Worm (Caenorhabditis elegans) whole organism, L3 larva: ENCODE results near the gene F54C9.14.
A peak's percentile ranks its signal among the peaks of the same experiment; 100 is the strongest.

Source experiments
- ZK546.5 ChIP-seq: sonication (generic microtip); optimal IDR thresholded peaks from 2 replicates; lab custom pipeline; 2017; ENCODE audit warnings: missing biosample characterization, missing genetic modification characterization
- aly-2 ChIP-seq: fragments of 150-350 bp; optimal IDR thresholded peaks from 2 replicates; lab custom pipeline; 2014; ENCODE audit warnings: missing biosample characterization, missing genetic modification characterization
- ceh-16 ChIP-seq: sonication (generic microtip); optimal IDR thresholded peaks from 2 replicates; lab custom pipeline; 2017; ENCODE audit warnings: missing biosample characterization, missing genetic modification characterization
- ceh-28 ChIP-seq: fragments of 150-350 bp; optimal IDR thresholded peaks from 2 replicates; lab custom pipeline; 2014; ENCODE audit warnings: missing biosample characterization, missing genetic modification reagents, missing genetic modification characterization
- ceh-82 ChIP-seq: fragments of 150-350 bp; optimal IDR thresholded peaks from 2 replicates; lab custom pipeline; 2014; ENCODE audit warnings: missing biosample characterization, missing genetic modification characterization
- ceh-9 ChIP-seq: sonication (generic microtip); optimal IDR thresholded peaks from 2 replicates; lab custom pipeline; 2018; ENCODE audit warnings: missing biosample characterization, missing genetic modification characterization
- daf-12 ChIP-seq: fragments of 150-350 bp; optimal IDR thresholded peaks from 2 replicates; lab custom pipeline; 2014; ENCODE audit warnings: missing biosample characterization, missing genetic modification reagents, missing genetic modification characterization
- egl-27 ChIP-seq: sonication (generic microtip); optimal IDR thresholded peaks from 4 replicates; lab custom pipeline; 2017; ENCODE audit warnings: missing biosample characterization, missing genetic modification reagents, missing genetic modification characterization
- egl-5 ChIP-seq: fragments of 150-350 bp; optimal IDR thresholded peaks from 2 replicates; lab custom pipeline; 2017; ENCODE audit warnings: missing biosample characterization, missing genetic modification reagents, missing genetic modification characterization, inconsistent platforms
- elt-1 ChIP-seq: fragments of 150-350 bp; optimal IDR thresholded peaks from 2 replicates; lab custom pipeline; 2014; ENCODE audit warnings: missing biosample characterization, missing genetic modification characterization
- elt-2 ChIP-seq: sonication (generic microtip); optimal IDR thresholded peaks from 2 replicates; lab custom pipeline; 2016; ENCODE audit warnings: missing genetic modification reagents, mild to moderate bottlenecking, missing genetic modification characterization, missing compliant biosample characterization
- eor-1 ChIP-seq, 2 experiments: fragments of 150-350 bp; optimal IDR thresholded peaks; 2 replicates each; lab custom pipeline; 2014 to 2018; ENCODE audit warnings: missing biosample characterization in 2 of 2, missing genetic modification characterization in 2 of 2
- fkh-10 ChIP-seq: sonication (generic microtip); optimal IDR thresholded peaks from 2 replicates; lab custom pipeline; 2017; ENCODE audit warnings: missing biosample characterization, missing genetic modification reagents, missing genetic modification characterization
- jun-1 ChIP-seq: fragments of 150-350 bp; optimal IDR thresholded peaks from 2 replicates; lab custom pipeline; 2014; ENCODE audit warnings: missing biosample characterization, missing genetic modification reagents, missing genetic modification characterization
- lin-15B ChIP-seq: fragments of 150-350 bp; optimal IDR thresholded peaks from 2 replicates; lab custom pipeline; 2014; ENCODE audit warnings: missing biosample characterization, missing genetic modification characterization
- lin-39 ChIP-seq: fragments of 150-350 bp; optimal IDR thresholded peaks from 2 replicates; lab custom pipeline; 2018; ENCODE audit warnings: missing biosample characterization, missing genetic modification reagents, missing genetic modification characterization
- lsy-12 ChIP-seq: sonication (generic microtip); optimal IDR thresholded peaks from 2 replicates; lab custom pipeline; 2016; ENCODE audit warnings: mild to moderate bottlenecking, missing genetic modification characterization, missing compliant biosample characterization
- nfya-1 ChIP-seq: sonication (generic microtip); optimal IDR thresholded peaks from 2 replicates; lab custom pipeline; 2017; ENCODE audit warnings: missing genetic modification characterization, mild to moderate bottlenecking, missing compliant biosample characterization, antibody characterized with exemption, moderate library complexity; ENCODE audit not compliant: insufficient read depth
- nhr-11 ChIP-seq: fragments of 150-350 bp; optimal IDR thresholded peaks from 2 replicates; lab custom pipeline; 2014; ENCODE audit warnings: missing biosample characterization, missing genetic modification characterization
- nhr-12 ChIP-seq: fragments of 150-350 bp; optimal IDR thresholded peaks from 2 replicates; lab custom pipeline; 2014; ENCODE audit warnings: missing biosample characterization, missing genetic modification characterization
- nhr-23 ChIP-seq: fragments of 150-350 bp; optimal IDR thresholded peaks from 2 replicates; lab custom pipeline; 2014; ENCODE audit warnings: missing biosample characterization, missing genetic modification reagents, missing genetic modification characterization
- nhr-237 ChIP-seq: fragments of 150-350 bp; optimal IDR thresholded peaks from 2 replicates; lab custom pipeline; 2014; ENCODE audit warnings: missing biosample characterization, missing genetic modification characterization
- nhr-25 ChIP-seq: sonication (generic microtip); optimal IDR thresholded peaks from 2 replicates; lab custom pipeline; 2017; ENCODE audit warnings: missing biosample characterization, missing genetic modification characterization
- nhr-28 ChIP-seq: fragments of 150-350 bp; optimal IDR thresholded peaks from 2 replicates; lab custom pipeline; 2014; ENCODE audit warnings: missing biosample characterization, missing genetic modification characterization
- nhr-43 ChIP-seq: sonication (generic microtip); optimal IDR thresholded peaks from 2 replicates; lab custom pipeline; 2016; ENCODE audit warnings: mild to moderate bottlenecking, missing genetic modification characterization, missing compliant biosample characterization; ENCODE audit not compliant: poor library complexity, severe bottlenecking
- nhr-67 ChIP-seq: fragments of 150-350 bp; optimal IDR thresholded peaks from 2 replicates; lab custom pipeline; 2014; ENCODE audit warnings: missing biosample characterization, missing genetic modification characterization
- nhr-77 ChIP-seq: fragments of 150-350 bp; optimal IDR thresholded peaks from 2 replicates; lab custom pipeline; 2014; ENCODE audit warnings: missing biosample characterization, missing genetic modification characterization
- pha-4 ChIP-seq: fragments of 150-350 bp; optimal IDR thresholded peaks from 2 replicates; lab custom pipeline; 2014; ENCODE audit warnings: missing biosample characterization, missing genetic modification reagents, missing genetic modification characterization
- pqm-1 ChIP-seq: fragments of 150-350 bp; optimal IDR thresholded peaks from 2 replicates; lab custom pipeline; 2017; ENCODE audit warnings: missing biosample characterization, missing genetic modification characterization, inconsistent platforms
- sea-2 ChIP-seq: fragments of 150-350 bp; sonication (generic microtip); optimal IDR thresholded peaks from 4 replicates; lab custom pipeline; 2014; ENCODE audit warnings: missing biosample characterization, missing genetic modification reagents, missing genetic modification characterization
- skn-1 ChIP-seq: fragments of 150-350 bp; optimal IDR thresholded peaks from 2 replicates; lab custom pipeline; 2014; ENCODE audit warnings: missing biosample characterization, missing genetic modification characterization
- snpc-4 ChIP-seq: fragments of 150-350 bp; optimal IDR thresholded peaks from 2 replicates; lab custom pipeline; 2014; ENCODE audit warnings: missing biosample characterization, missing genetic modification characterization
- tbx-2 ChIP-seq: sonication (generic microtip); optimal IDR thresholded peaks from 2 replicates; lab custom pipeline; 2016; ENCODE audit warnings: mild to moderate bottlenecking, missing genetic modification characterization, missing compliant biosample characterization
- unc-39 ChIP-seq: sonication (generic microtip); optimal IDR thresholded peaks from 4 replicates; lab custom pipeline; 2017; ENCODE audit warnings: missing biosample characterization, missing genetic modification characterization
- unc-62 ChIP-seq: fragments of 150-350 bp; sonication (generic microtip); optimal IDR thresholded peaks from 4 replicates; lab custom pipeline; 2014; ENCODE audit warnings: missing biosample characterization, missing genetic modification reagents, missing genetic modification characterization

F54C9.14 gene

ce11 chrII:8546975-8547374 is 15.1 kb upstream of the F54C9.14 start:
- TF ChIP-seq lsy-12 (peak; percentile 22), unc-62 (no peak), skn-1 (tag; lab: Kevin White, UChicago) (peak; percentile 36), jun-1 (peak; percentile 17), nfya-1 (tag; lab: Kevin White, UChicago) (peak; percentile 52), elt-2 (peak; percentile 36), lin-39 (tag; lab: Kevin White, UChicago) (peak; percentile 54), lin-15B (tag; lab: Kevin White, UChicago) (no peak), nhr-43 (tag; lab: Kevin White, UChicago) (peak; percentile 70), tbx-2 (tag; lab: Kevin White, UChicago) (peak; percentile 42), egl-27 (peak; percentile 22), snpc-4 (tag; lab: Kevin White, UChicago) (peak; percentile 11), eor-1 (tag; optimal IDR thresholded peaks at IDR 0.05; lab: Kevin White, UChicago) (no peak), nhr-25 (tag; lab: Kevin White, UChicago) (peak; percentile 40), pqm-1 (tag; lab: Kevin White, UChicago) (no peak), egl-5 (tag; lab: Kevin White, UChicago) (no peak), nhr-12 (tag; lab: Kevin White, UChicago) (no peak), pha-4 (tag; lab: Kevin White, UChicago) (peak; percentile 77), nhr-28 (tag; lab: Kevin White, UChicago) (no peak)

ce11 chrII:8551100-8551499 is 11.0 kb upstream of the F54C9.14 start:
- TF ChIP-seq fkh-10 (GFP tag; lab: Kevin White, UChicago) (peak; percentile 47), nhr-28 (tag; lab: Kevin White, UChicago) (no peak)

ce11 chrII:8554568-8554967 is 7.5 kb upstream of the F54C9.14 start:
- no peak for TF ChIP-seq ceh-9 (tag; lab: Kevin White, UChicago)
- no peak for TF ChIP-seq nhr-77 (tag; lab: Kevin White, UChicago)
- no peak for TF ChIP-seq elt-1 (tag; lab: Kevin White, UChicago)

ce11 chrII:8556166-8556565 is 5.9 kb upstream of the F54C9.14 start, which contains the start of gene glb-27:
Gene glb-27, minus strand, starts transcription at chrII:8556266.
- TF ChIP-seq ceh-9 (tag; lab: Kevin White, UChicago) (no peak), tbx-2 (tag; lab: Kevin White, UChicago) (no peak), ceh-16 (no peak), nhr-237 (no peak), fkh-10 (GFP tag; lab: Kevin White, UChicago) (no peak), snpc-4 (tag; lab: Kevin White, UChicago) (no peak), unc-39 (tag; lab: Kevin White, UChicago) (no peak), nhr-23 (tag; lab: Kevin White, UChicago) (no peak), elt-2 (no peak), ZK546.5 (no peak), nhr-43 (tag; lab: Kevin White, UChicago) (no peak), lin-39 (tag; lab: Kevin White, UChicago) (no peak), elt-1 (tag; lab: Kevin White, UChicago) (no peak), ceh-82 (tag; lab: Kevin White, UChicago) (no peak), nhr-25 (tag; lab: Kevin White, UChicago) (no peak), nhr-67 (tag; lab: Kevin White, UChicago) (no peak)
- TF ChIP-seq, all 47 proteins: peak for 0

ce11 chrII:8559188-8559587 is 2.9 kb upstream of the F54C9.14 start:
- TF ChIP-seq ceh-9 (tag; lab: Kevin White, UChicago) (no peak), egl-5 (tag; lab: Kevin White, UChicago) (no peak), ceh-16 (no peak), nhr-237 (no peak), nhr-28 (tag; lab: Kevin White, UChicago) (no peak), fkh-10 (GFP tag; lab: Kevin White, UChicago) (peak; percentile 98), unc-39 (tag; lab: Kevin White, UChicago) (no peak), jun-1 (peak; percentile 17), lin-39 (tag; lab: Kevin White, UChicago) (no peak), daf-12 (tag; lab: Kevin White, UChicago) (no peak), sea-2 (no peak), nfya-1 (tag; lab: Kevin White, UChicago) (peak; percentile 1), ceh-28 (tag; lab: Kevin White, UChicago) (peak; percentile 31), nhr-11 (tag; lab: Kevin White, UChicago) (peak; percentile 32), nhr-23 (tag; lab: Kevin White, UChicago) (peak; percentile 29), nhr-67 (tag; lab: Kevin White, UChicago) (no peak), lsy-12 (no peak), aly-2 (tag; lab: Kevin White, UChicago) (no peak)
